Fruit fly (Drosophila melanogaster): Measurements from ENCODE around the gene CG5885.

The CG5885 gene

dm6 chr2L:9947265-9947664 lies 29.1 kb upstream of the CG5885 start, which contains the start of gene CG5853:
Gene CG5853 (minus strand): TSS chr2L:9947648.
- TF ChIP-seq CG32121 (GFP tag; IDR thresholded peaks at IDR 0.05) = 0 out of 2 replicates have a peak, but pooled peaks have one; percentile 44
- TF ChIP-seq CG14655 (GFP tag; optimal IDR thresholded peaks at IDR 0.05) = no peak
- no peak for TF ChIP-seq CG17806 (tag; optimal IDR thresholded peaks at IDR 0.05)
- 0 out of 2 replicates have a peak, but pooled peaks have one; percentile 22 for TF ChIP-seq CG12605 (GFP tag; IDR thresholded peaks at IDR 0.05)
- no peak for TF ChIP-seq CG9948 (tag; optimal IDR thresholded peaks at IDR 0.05)
- peak; percentile 68 for TF ChIP-seq EcR (GFP tag; optimal IDR thresholded peaks at IDR 0.05)
- TF ChIP-seq Snoo (tag; optimal IDR thresholded peaks at IDR 0.05) = no peak
- peak; percentile 67 for TF ChIP-seq Ets98B (GFP tag; IDR thresholded peaks at IDR 0.05)
- TF ChIP-seq fd96Ca (GFP tag; IDR thresholded peaks at IDR 0.05) = peak; percentile 70
- no peak for TF ChIP-seq gl (tag; optimal IDR thresholded peaks at IDR 0.05)
- TF ChIP-seq CG4496 (GFP tag; IDR thresholded peaks at IDR 0.05) = peak; percentile 69; the same call in 2 of the 3 replicates
- TF ChIP-seq CG8159 (tag; optimal IDR thresholded peaks at IDR 0.05) = no peak
- peak; percentile 45 for TF ChIP-seq Pif1B (GFP tag; optimal IDR thresholded peaks at IDR 0.05)
- no peak for TF ChIP-seq rn (GFP tag; IDR thresholded peaks at IDR 0.05)
- TF ChIP-seq CG10348 (GFP tag; IDR thresholded peaks at IDR 0.05) = no peak
- no peak for TF ChIP-seq CG34367 (tag; optimal IDR thresholded peaks at IDR 0.05)
- no peak for TF ChIP-seq CG15710 (tag; optimal IDR thresholded peaks at IDR 0.05)
- TF ChIP-seq CG8301 (tag; optimal IDR thresholded peaks at IDR 0.05) = no peak
- peak; percentile 51 for TF ChIP-seq Pif1A (GFP tag; optimal IDR thresholded peaks at IDR 0.05)
- TF ChIP-seq D1 (tag; optimal IDR thresholded peaks at IDR 0.05) = no peak
- TF ChIP-seq CG13204 (GFP tag; optimal IDR thresholded peaks at IDR 0.05) = peak; percentile 95

- TF ChIP-seq Ets98B (GFP tag; IDR thresholded peaks at IDR 0.05) (no peak), CG4496 (GFP tag; IDR thresholded peaks at IDR 0.05) (0 out of 3 replicates have a peak, but pooled peaks have one; percentile 25), CG8159 (tag; optimal IDR thresholded peaks at IDR 0.05) (no peak), CG9948 (tag; optimal IDR thresholded peaks at IDR 0.05) (no peak), CG13204 (GFP tag; optimal IDR thresholded peaks at IDR 0.05) (no peak), CG32121 (GFP tag; IDR thresholded peaks at IDR 0.05) (no peak), CG17806 (tag; optimal IDR thresholded peaks at IDR 0.05) (no peak), CG10348 (GFP tag; IDR thresholded peaks at IDR 0.05) (no peak)
These were observed 27.9 kb upstream of the CG5885 start for dm6 chr2L:9946051-9946450.

- TF ChIP-seq fd96Ca (GFP tag; IDR thresholded peaks at IDR 0.05) = no peak
- peak; percentile 21; the same call in 1 of the 2 replicates for TF ChIP-seq CG32121 (GFP tag; IDR thresholded peaks at IDR 0.05)
- TF ChIP-seq CG4496 (GFP tag; IDR thresholded peaks at IDR 0.05) = 0 out of 3 replicates have a peak, but pooled peaks have one; percentile 12
- TF ChIP-seq Pif1A (GFP tag; optimal IDR thresholded peaks at IDR 0.05) = no peak
- peak; percentile 71 for TF ChIP-seq gl (tag; optimal IDR thresholded peaks at IDR 0.05)
- TF ChIP-seq Pif1B (GFP tag; optimal IDR thresholded peaks at IDR 0.05) = peak; percentile 11
- no peak for TF ChIP-seq CG13204 (GFP tag; optimal IDR thresholded peaks at IDR 0.05)
- TF ChIP-seq CG14655 (GFP tag; optimal IDR thresholded peaks at IDR 0.05) = no peak
- TF ChIP-seq CG17806 (tag; optimal IDR thresholded peaks at IDR 0.05) = no peak
- no peak for TF ChIP-seq CG15710 (tag; optimal IDR thresholded peaks at IDR 0.05)
These were observed 27.0 kb upstream of the CG5885 start for dm6 chr2L:9945086-9945485.

- TF ChIP-seq CG15710 (tag; optimal IDR thresholded peaks at IDR 0.05) (no peak), Pif1A (GFP tag; optimal IDR thresholded peaks at IDR 0.05) (no peak), CG8159 (tag; optimal IDR thresholded peaks at IDR 0.05) (no peak), D1 (tag; optimal IDR thresholded peaks at IDR 0.05) (no peak), Snoo (tag; optimal IDR thresholded peaks at IDR 0.05) (no peak)
These were observed 25.4 kb upstream of the CG5885 start for dm6 chr2L:9943521-9943920.

dm6 chr2L:9938631-9939256 lies 20.6 kb upstream of the CG5885 start, which contains the start of the genes Datp and CG4619:
Gene Datp (minus strand): TSS chr2L:9938790.
Gene CG4619 (plus strand): TSS chr2L:9938863.
- TF ChIP-seq Snoo (tag; optimal IDR thresholded peaks at IDR 0.05) (peak; percentile 16), rn (GFP tag; IDR thresholded peaks at IDR 0.05) (no peak), CG4496 (GFP tag; IDR thresholded peaks at IDR 0.05) (0 out of 3 replicates have a peak, but pooled peaks have one; percentile 39), fd96Ca (GFP tag; IDR thresholded peaks at IDR 0.05) (peak; percentile 44; the same call in 1 of the 3 replicates), Ets98B (GFP tag; IDR thresholded peaks at IDR 0.05) (peak; percentile 39; the same call in 1 of the 2 replicates), CG34367 (tag; optimal IDR thresholded peaks at IDR 0.05) (peak; percentile 5), gl (tag; optimal IDR thresholded peaks at IDR 0.05) (no peak), CG15710 (tag; optimal IDR thresholded peaks at IDR 0.05) (peak; percentile 4)

dm6 chr2L:9937908-9938307 lies 19.8 kb upstream of the CG5885 start, which contains the start of gene Arglu1:
Gene Arglu1 (minus strand): TSS chr2L:9938134.
- TF ChIP-seq EcR (GFP tag; optimal IDR thresholded peaks at IDR 0.05) = no peak
- no peak for TF ChIP-seq CG9948 (tag; optimal IDR thresholded peaks at IDR 0.05)
- TF ChIP-seq Ets98B (GFP tag; IDR thresholded peaks at IDR 0.05) = peak; percentile 20; the same call in 1 of the 2 replicates
- peak; percentile 35; the same call in 1 of the 2 replicates for TF ChIP-seq CG12605 (GFP tag; IDR thresholded peaks at IDR 0.05)
- TF ChIP-seq CG32121 (GFP tag; IDR thresholded peaks at IDR 0.05) = 0 out of 2 replicates have a peak, but pooled peaks have one; percentile 26
- peak; percentile 77 for TF ChIP-seq CG4496 (GFP tag; IDR thresholded peaks at IDR 0.05)
- TF ChIP-seq fd96Ca (GFP tag; IDR thresholded peaks at IDR 0.05) = peak; percentile 46; the same call in 1 of the 3 replicates
